Fruit fly (Drosophila melanogaster): ENCODE measurements around the gene Cip4.

dm6 chr3L:4348839-4349238 lies 15.1 kb downstream of the Cip4 start:
- no peak for TF ChIP-seq CG34406 (GFP tag; optimal IDR thresholded peaks at IDR 0.05)
- TF ChIP-seq dsx (GFP tag; optimal IDR thresholded peaks at IDR 0.05; ENCODE audit: poor library complexity, severe bottlenecking), result no peak
- no peak for TF ChIP-seq CG6792 (GFP tag; optimal IDR thresholded peaks at IDR 0.05)
- no peak for TF ChIP-seq CG8632 (GFP tag; optimal IDR thresholded peaks at IDR 0.05)
- TF ChIP-seq spab (GFP tag; optimal IDR thresholded peaks at IDR 0.05), result no peak
- TF ChIP-seq CG16779 (tag; optimal IDR thresholded peaks at IDR 0.05), result no peak
- TF ChIP-seq CG11762 (GFP tag; optimal IDR thresholded peaks at IDR 0.05; ENCODE audit: insufficient read depth), result no peak
- no peak for TF ChIP-seq Blimp-1 (GFP tag; optimal IDR thresholded peaks at IDR 0.05)
- no peak for TF ChIP-seq net (GFP tag; optimal IDR thresholded peaks at IDR 0.05)
- no peak for TF ChIP-seq lz (GFP tag; optimal IDR thresholded peaks at IDR 0.05)

Data from whole organism, prepupa.